Worm (Caenorhabditis elegans): ENCODE measurements around the gene dnj-24.

dnj-24 gene

ce11 chrIII:5461079-5461478, 37.2 kb upstream of the dnj-24 start, which contains the start of gene F48E8.3:
F48E8.3 (plus strand) TSS chrIII:5461379.
- TF ChIP-seq pat-9 (tag; optimal IDR thresholded peaks at IDR 0.05) (no peak), hlh-13 (GFP tag; optimal IDR thresholded peaks at IDR 0.05) (no peak), ceh-19 (GFP tag; optimal IDR thresholded peaks at IDR 0.05) (no peak), ceh-48 (tag; optimal IDR thresholded peaks at IDR 0.05) (no peak), fkh-10 (GFP tag; optimal IDR thresholded peaks at IDR 0.05) (no peak), rnt-1 (tag; optimal IDR thresholded peaks at IDR 0.05) (no peak), ceh-45 (GFP tag; IDR thresholded peaks at IDR 0.05) (no peak), ceh-34 (tag; optimal IDR thresholded peaks at IDR 0.05) (no peak), lim-6 (tag; optimal IDR thresholded peaks at IDR 0.05) (no peak), ahr-1 (tag; optimal IDR thresholded peaks at IDR 0.05) (no peak), unc-3 (GFP tag; conservative IDR thresholded peaks at IDR 0.05) (no peak), unc-3 (tag; optimal IDR thresholded peaks at IDR 0.05) (no peak), zip-5 (tag; optimal IDR thresholded peaks at IDR 0.05) (no peak), unc-55 (GFP tag; optimal IDR thresholded peaks at IDR 0.05) (no peak), sdc-2 (tag; optimal IDR thresholded peaks at IDR 0.05) (no peak), mec-3 (tag; optimal IDR thresholded peaks at IDR 0.05; ENCODE audit: borderline replicate concordance) (no peak), unc-86 (tag; optimal IDR thresholded peaks at IDR 0.05) (no peak)

- TF ChIP-seq hlh-6 (tag; optimal IDR thresholded peaks at IDR 0.05), result no peak
These were observed 29.4 kb upstream of the dnj-24 start, which contains the start of gene F48E8.4 for ce11 chrIII:5453290-5453689. F48E8.4 (plus strand) TSS chrIII:5453590.

ce11 chrIII:5450430-5450829, 26.5 kb upstream of the dnj-24 start, which contains the start of gene paa-1:
paa-1 (plus strand) TSS chrIII:5450730.
- TF ChIP-seq ztf-16 (tag; optimal IDR thresholded peaks at IDR 0.05), result no peak
- no peak for TF ChIP-seq F13H6.1 (tag; optimal IDR thresholded peaks at IDR 0.05)
- TF ChIP-seq ahr-1 (tag; optimal IDR thresholded peaks at IDR 0.05), result no peak
- no peak for TF ChIP-seq ceh-24 (tag; optimal IDR thresholded peaks at IDR 0.05)
- TF ChIP-seq dmd-4 (tag; optimal IDR thresholded peaks at IDR 0.05; ENCODE audit: borderline replicate concordance), result no peak
- no peak for TF ChIP-seq ceh-19 (GFP tag; optimal IDR thresholded peaks at IDR 0.05)
- no peak for TF ChIP-seq hlh-30 (tag; optimal IDR thresholded peaks at IDR 0.05; ENCODE audit: insufficient read depth)

ce11 chrIII:5449762-5450308, 26.0 kb upstream of the dnj-24 start, which contains the start of gene F48E8.8:
F48E8.8 (minus strand) TSS chrIII:5449812.
- peak; percentile 9 for TF ChIP-seq unc-55 (GFP tag; optimal IDR thresholded peaks at IDR 0.05)
- no peak for TF ChIP-seq nhr-232 (tag; optimal IDR thresholded peaks at IDR 0.05)
- peak; percentile 56 for TF ChIP-seq nfya-1 (tag; optimal IDR thresholded peaks at IDR 0.05)
- peak; percentile 38 for TF ChIP-seq hlh-30 (tag; optimal IDR thresholded peaks at IDR 0.05; ENCODE audit: insufficient read depth)
- peak; percentile 38 for TF ChIP-seq hlh-8 (tag; optimal IDR thresholded peaks at IDR 0.05)
- TF ChIP-seq ceh-34 (tag; optimal IDR thresholded peaks at IDR 0.05), result no peak
- peak; percentile 75 for TF ChIP-seq tbx-2 (tag; optimal IDR thresholded peaks at IDR 0.05)
- no peak for TF ChIP-seq fkh-6 (tag; optimal IDR thresholded peaks at IDR 0.05)
- TF ChIP-seq ceh-30 (tag; optimal IDR thresholded peaks at IDR 0.05), result no peak
- TF ChIP-seq ceh-48 (tag; optimal IDR thresholded peaks at IDR 0.05), result peak; percentile 73
- TF ChIP-seq ceh-31 (tag; optimal IDR thresholded peaks at IDR 0.05), result peak; percentile 34
- TF ChIP-seq ceh-2 (tag; optimal IDR thresholded peaks at IDR 0.05), result peak; percentile 20
- peak; percentile 39 for TF ChIP-seq unc-42 (tag; optimal IDR thresholded peaks at IDR 0.05)
- no peak for TF ChIP-seq T23F11.4 (GFP tag; optimal IDR thresholded peaks at IDR 0.05)
- TF ChIP-seq hlh-15 (tag; optimal IDR thresholded peaks at IDR 0.05), result no peak

ce11 chrIII:5448177-5448576, 24.3 kb upstream of the dnj-24 start, which contains the start of gene skpt-1:
skpt-1 (minus strand) TSS chrIII:5448395.
- no peak for TF ChIP-seq dmd-4 (tag; optimal IDR thresholded peaks at IDR 0.05; ENCODE audit: borderline replicate concordance)
- peak; percentile 9 for TF ChIP-seq tbx-2 (tag; optimal IDR thresholded peaks at IDR 0.05)
- no peak for TF ChIP-seq hlh-6 (tag; optimal IDR thresholded peaks at IDR 0.05)
- no peak for TF ChIP-seq sox-4 (tag; optimal IDR thresholded peaks at IDR 0.05)
- TF ChIP-seq pros-1 (tag; optimal IDR thresholded peaks at IDR 0.05), result no peak
- TF ChIP-seq gmeb-2 (tag; optimal IDR thresholded peaks at IDR 0.05), result no peak
- TF ChIP-seq tbx-7 (tag; optimal IDR thresholded peaks at IDR 0.05), result no peak
- TF ChIP-seq nfya-1 (tag; optimal IDR thresholded peaks at IDR 0.05), result peak; percentile 8
- TF ChIP-seq eyg-1 (tag; optimal IDR thresholded peaks at IDR 0.05), result no peak
- TF ChIP-seq T23F11.4 (GFP tag; optimal IDR thresholded peaks at IDR 0.05), result no peak
- no peak for TF ChIP-seq K02D7.2 (tag; optimal IDR thresholded peaks at IDR 0.05)
- no peak for TF ChIP-seq ceh-24 (tag; optimal IDR thresholded peaks at IDR 0.05)
- no peak for TF ChIP-seq K09A11.1 (tag; optimal IDR thresholded peaks at IDR 0.05; ENCODE audit: insufficient read depth)
- TF ChIP-seq ref-2 (tag; optimal IDR thresholded peaks at IDR 0.05), result no peak
- no peak for TF ChIP-seq ztf-16 (tag; optimal IDR thresholded peaks at IDR 0.05)
- TF ChIP-seq pat-9 (tag; optimal IDR thresholded peaks at IDR 0.05), result no peak
- TF ChIP-seq unc-55 (GFP tag; optimal IDR thresholded peaks at IDR 0.05), result no peak
- TF ChIP-seq dve-1 (tag; optimal IDR thresholded peaks at IDR 0.05), result no peak
- no peak for TF ChIP-seq ceh-19 (GFP tag; optimal IDR thresholded peaks at IDR 0.05)
- TF ChIP-seq lin-11 (tag; optimal IDR thresholded peaks at IDR 0.05), result no peak
